Fruit fly (Drosophila melanogaster) whole organism, wandering third instar larva: ENCODE data around the gene COX8.
A peak's percentile ranks its signal among the peaks of the same experiment; 100 is the strongest.

Experiments
- Dif ChIP-seq: fragments of 200-275, 200-300 bp; sonication (Bioruptor generic); optimal IDR thresholded peaks from 2 replicates; lab custom pipeline; 2018; ENCODE audit warnings: missing biosample characterization, missing genetic modification characterization; ENCODE audit not compliant: partially characterized antibody
- OdsH ChIP-seq: fragments of 200-800 bp; sonication (Bioruptor generic); optimal IDR thresholded peaks from 2 replicates; lab custom pipeline; 2016; ENCODE audit warnings: missing biosample characterization, mild to moderate bottlenecking, missing genetic modification characterization
- fru ChIP-seq: fragments of 200-800 bp; sonication (Bioruptor generic); optimal IDR thresholded peaks from 3 replicates; lab custom pipeline; 2016; ENCODE audit warnings: missing biosample characterization, mild to moderate bottlenecking, missing genetic modification characterization
- h ChIP-seq: fragments of 200-800 bp; sonication (Bioruptor generic); optimal IDR thresholded peaks from 3 replicates; lab custom pipeline; 2016; ENCODE audit warnings: missing biosample characterization, mild to moderate bottlenecking, missing genetic modification characterization
- pan ChIP-seq: fragments of >200 bp; optimal IDR thresholded peaks from 2 replicates; lab custom pipeline; 2017
- psq ChIP-seq: fragments of 200-800 bp; sonication (Bioruptor generic); optimal IDR thresholded peaks from 3 replicates; lab custom pipeline; 2017; ENCODE audit warnings: missing biosample characterization, mild to moderate bottlenecking, missing genetic modification characterization, moderate library complexity

dm6 chr3L:21524071-21524889, 15.0 kb downstream of the COX8 start:
- peak; percentile 15 for TF ChIP-seq psq (GFP tag; lab: Kevin White, UChicago)
- TF ChIP-seq OdsH (GFP tag; lab: Kevin White, UChicago) = peak; percentile 19
- no peak for TF ChIP-seq h (GFP tag; lab: Kevin White, UChicago)
- no peak for TF ChIP-seq fru (GFP tag; lab: Kevin White, UChicago)
- TF ChIP-seq Dif (GFP tag; lab: Kevin White, UChicago) = no peak
- no peak for TF ChIP-seq pan (lab: Kevin White, UChicago)
